Fruit fly (Drosophila melanogaster) whole organism, embryonic: ENCODE results near the gene Atg5.

Experiments
- Asciz ChIP-seq: fragments of 200-800 bp; sonication (Bioruptor generic); optimal IDR thresholded peaks from 2 replicates; lab custom pipeline; 2017; ENCODE audit warnings: missing biosample characterization, mild to moderate bottlenecking, missing genetic modification characterization, missing genetic modification reagents
- CG10431 ChIP-seq: fragments of 200-800 bp; sonication (Bioruptor generic); optimal IDR thresholded peaks from 3 replicates; lab custom pipeline; 2018; ENCODE audit warnings: missing biosample characterization, mild to moderate bottlenecking, missing genetic modification characterization
- CG11085 ChIP-seq: fragments of 200-800 bp; sonication (Bioruptor generic); IDR thresholded peaks from 2 replicates; pipeline ENCODE4 v1.3.6; 2022; ENCODE audit warnings: missing biosample characterization, missing genetic modification characterization
- CG11696 ChIP-seq: fragments of 200-800 bp; sonication (Bioruptor generic); IDR thresholded peaks from 2 replicates; pipeline ENCODE4 v1.3.6; 2022; ENCODE audit warnings: missing biosample characterization, missing genetic modification characterization
- CG14014 ChIP-seq: fragments of 200-800 bp; sonication (Bioruptor generic); IDR thresholded peaks from 2 replicates; pipeline ENCODE4 v1.3.6; 2022; ENCODE audit warnings: missing biosample characterization, missing genetic modification characterization
- CG14965 ChIP-seq: fragments of 200-800 bp; sonication (Bioruptor generic); optimal IDR thresholded peaks from 2 replicates; lab custom pipeline; 2016; ENCODE audit warnings: missing biosample characterization, missing genetic modification characterization, borderline replicate concordance
- CG15514 ChIP-seq: fragments of 200-800 bp; sonication (Bioruptor generic); optimal IDR thresholded peaks from 3 replicates; lab custom pipeline; 2017; ENCODE audit warnings: missing biosample characterization, missing genetic modification characterization, mild to moderate bottlenecking, moderate library complexity, missing genetic modification reagents
- CG16779 ChIP-seq: fragments of 200-800 bp; sonication (Bioruptor generic); IDR thresholded peaks from 2 replicates; pipeline ENCODE4 v1.3.6; 2022; ENCODE audit warnings: missing biosample characterization, missing genetic modification characterization
- CG16863 ChIP-seq: fragments of 200-800 bp; sonication (Bioruptor generic); optimal IDR thresholded peaks from 3 replicates; lab custom pipeline; 2016; ENCODE audit warnings: missing biosample characterization, missing genetic modification characterization
- CG2678 ChIP-seq: fragments of 200-800 bp; sonication (Bioruptor generic); optimal IDR thresholded peaks from 3 replicates; lab custom pipeline; 2019; ENCODE audit warnings: missing biosample characterization, mild to moderate bottlenecking, missing genetic modification characterization, moderate library complexity
- CG2712 ChIP-seq: fragments of 200-800 bp; optimal IDR thresholded peaks from 3 replicates; lab custom pipeline; 2019; ENCODE audit warnings: missing biosample characterization, mild to moderate bottlenecking, missing genetic modification characterization, moderate library complexity
- CG30020 ChIP-seq: fragments of 200-800 bp; optimal IDR thresholded peaks from 2 replicates; lab custom pipeline; 2019; ENCODE audit warnings: missing biosample characterization, mild to moderate bottlenecking, missing genetic modification characterization, moderate library complexity
- CG30403 ChIP-seq: fragments of 200-800 bp; sonication (Bioruptor generic); optimal IDR thresholded peaks from 3 replicates; lab custom pipeline; 2016; ENCODE audit warnings: missing biosample characterization, missing genetic modification characterization
- CG30431 ChIP-seq: fragments of 200-800 bp; sonication (Bioruptor generic); optimal IDR thresholded peaks from 2 replicates; lab custom pipeline; 2017; ENCODE audit warnings: missing biosample characterization, missing genetic modification characterization
- CG3065 ChIP-seq: fragments of 200-800 bp; sonication (Bioruptor generic); optimal IDR thresholded peaks from 2 replicates; lab custom pipeline; 2016; ENCODE audit warnings: missing biosample characterization, missing genetic modification characterization
- CG3726 ChIP-seq: fragments of 200-800 bp; sonication (Bioruptor generic); IDR thresholded peaks from 3 replicates; pipeline ENCODE4, ENCODE4 v1.3.6; 2022; ENCODE audit warnings: missing biosample characterization, missing genetic modification characterization
- CG6254 ChIP-seq: fragments of 200-800 bp; sonication (Bioruptor generic); optimal IDR thresholded peaks from 3 replicates; lab custom pipeline; 2017; ENCODE audit warnings: mild to moderate bottlenecking, missing biosample characterization, missing genetic modification reagents, missing genetic modification characterization
- CG6765 ChIP-seq: fragments of 200-800 bp; sonication (Bioruptor generic); optimal IDR thresholded peaks from 3 replicates; lab custom pipeline; 2017; ENCODE audit warnings: missing biosample characterization, mild to moderate bottlenecking, missing genetic modification characterization
- CG8290 ChIP-seq, 3 experiments: fragments of 200-800 bp; sonication (Bioruptor generic); optimal IDR thresholded peaks; 2 replicates each; lab custom pipeline; 2016 to 2019; ENCODE audit warnings: missing biosample characterization in 3 of 3, missing genetic modification characterization in 3 of 3, mild to moderate bottlenecking in 2 of 3, moderate library complexity in 1 of 3
- CG9609 ChIP-seq: fragments of 200-800 bp; sonication (Bioruptor generic); optimal IDR thresholded peaks from 3 replicates; lab custom pipeline; 2016; ENCODE audit warnings: missing biosample characterization, missing genetic modification characterization
- CTCF ChIP-seq: fragments of 200-800 bp; sonication (Bioruptor generic); optimal IDR thresholded peaks from 2 replicates; lab custom pipeline; 2017; ENCODE audit warnings: missing biosample characterization, mild to moderate bottlenecking, missing genetic modification characterization, moderate library complexity
- E2f2 ChIP-seq: fragments of 200-800 bp; sonication (Bioruptor generic); IDR thresholded peaks from 2 replicates; pipeline ENCODE4 v1.3.6; 2022; ENCODE audit warnings: missing biosample characterization, missing genetic modification characterization
- HLH4C ChIP-seq: fragments of 200-800 bp; sonication (Bioruptor generic); IDR thresholded peaks from 3 replicates; pipeline ENCODE4 v1.3.6; 2022; ENCODE audit warnings: missing biosample characterization, missing genetic modification characterization; ENCODE audit not compliant: partially characterized antibody
- Hand ChIP-seq: fragments of 200-800 bp; sonication (Bioruptor generic); optimal IDR thresholded peaks from 2 replicates; lab custom pipeline; 2017; ENCODE audit warnings: mild to moderate bottlenecking, missing biosample characterization, missing genetic modification reagents, missing genetic modification characterization
- Hey ChIP-seq: fragments of 200-800 bp; sonication (Bioruptor generic); optimal IDR thresholded peaks from 3 replicates; lab custom pipeline; 2018; ENCODE audit warnings: missing biosample characterization, mild to moderate bottlenecking, missing genetic modification characterization
- HmgZ ChIP-seq: fragments of 200-800 bp; sonication (Bioruptor generic); optimal IDR thresholded peaks from 2 replicates; lab custom pipeline; 2018; ENCODE audit warnings: missing biosample characterization, mild to moderate bottlenecking, missing genetic modification characterization
- Hsf ChIP-seq: fragments of 200-800 bp; sonication (Bioruptor generic); optimal IDR thresholded peaks from 3 replicates; lab custom pipeline; 2016; ENCODE audit warnings: missing biosample characterization, missing genetic modification characterization
- MBD-R2 ChIP-seq: fragments of 200-800 bp; sonication (Bioruptor generic); IDR thresholded peaks from 2 replicates; pipeline ENCODE4 v1.3.6; 2022; ENCODE audit warnings: missing biosample characterization, missing genetic modification characterization
- NK7.1 ChIP-seq: fragments of 200-800 bp; sonication (Bioruptor generic); optimal IDR thresholded peaks from 3 replicates; lab custom pipeline; 2016; ENCODE audit warnings: missing biosample characterization, missing genetic modification characterization
- Rfx ChIP-seq: fragments of 200-800 bp; sonication (Bioruptor generic); IDR thresholded peaks from 2 replicates; pipeline ENCODE4 v1.3.6; 2022; ENCODE audit warnings: missing biosample characterization, missing genetic modification characterization
- Trl ChIP-seq, 3 experiments: fragments of >200 bp in 2 of 3; fragments of 200-800 bp in 1 of 3; sonication (Bioruptor generic) in 1 of 3; optimal IDR thresholded peaks; 2 replicates in 1 of 3; 3 replicates in 2 of 3; lab custom pipeline; 2016 to 2017; ENCODE audit warnings: missing biosample characterization in 1 of 3, missing genetic modification characterization in 1 of 3
- al ChIP-seq: fragments of 200-800 bp; sonication (Bioruptor generic); IDR thresholded peaks from 2 replicates; pipeline ENCODE4 v1.3.6; 2022; ENCODE audit warnings: missing biosample characterization, missing genetic modification characterization
- aop ChIP-seq: fragments of 200-800 bp; sonication (Bioruptor generic); IDR thresholded peaks from 2 replicates; pipeline ENCODE4 v1.3.6; 2022; ENCODE audit warnings: missing biosample characterization, missing genetic modification characterization
- ato ChIP-seq: fragments of 200-800 bp; sonication (Bioruptor generic); IDR thresholded peaks from 2 replicates; pipeline ENCODE4 v1.3.6; 2022; ENCODE audit warnings: missing biosample characterization, missing genetic modification characterization; ENCODE audit not compliant: partially characterized antibody
- ewg ChIP-seq: fragments of 200-800 bp; sonication (Bioruptor generic); optimal IDR thresholded peaks from 3 replicates; lab custom pipeline; 2017; ENCODE audit warnings: mild to moderate bottlenecking, missing biosample characterization, missing genetic modification reagents, missing genetic modification characterization
- grau ChIP-seq: fragments of 200-800 bp; optimal IDR thresholded peaks from 3 replicates; lab custom pipeline; 2019; ENCODE audit warnings: missing biosample characterization, mild to moderate bottlenecking, missing genetic modification characterization, moderate library complexity
- insv ChIP-seq, 2 experiments: fragments of 200-800 bp; sonication (Bioruptor generic); optimal IDR thresholded peaks; 3 replicates each; lab custom pipeline; 2016 to 2018; ENCODE audit warnings: missing biosample characterization in 2 of 2, missing genetic modification characterization in 2 of 2
- inv ChIP-seq: fragments of 200-800 bp; sonication (Bioruptor generic); IDR thresholded peaks from 2 replicates; pipeline ENCODE4 v1.3.6; 2022; ENCODE audit warnings: missing biosample characterization, missing genetic modification characterization; ENCODE audit not compliant: partially characterized antibody
- lbe ChIP-seq: fragments of 200-800 bp; sonication (Bioruptor generic); optimal IDR thresholded peaks from 2 replicates; lab custom pipeline; 2016; ENCODE audit warnings: missing biosample characterization, mild to moderate bottlenecking, missing genetic modification characterization
- p53 ChIP-seq: fragments of 200-800 bp; sonication (Bioruptor generic); optimal IDR thresholded peaks from 2 replicates; lab custom pipeline; 2016; ENCODE audit warnings: missing biosample characterization, missing genetic modification characterization
- psq ChIP-seq: fragments of 200-800 bp; sonication (Bioruptor generic); optimal IDR thresholded peaks from 2 replicates; lab custom pipeline; 2017; ENCODE audit warnings: missing biosample characterization, missing genetic modification characterization
- pum ChIP-seq: fragments of 200-800 bp; sonication (Bioruptor generic); optimal IDR thresholded peaks from 2 replicates; lab custom pipeline; 2016; ENCODE audit warnings: missing biosample characterization, missing genetic modification characterization
- sd ChIP-seq: fragments of 200-800 bp; sonication (Bioruptor generic); optimal IDR thresholded peaks from 3 replicates; lab custom pipeline; 2018; ENCODE audit warnings: missing biosample characterization, mild to moderate bottlenecking, missing genetic modification characterization, moderate library complexity
- tio ChIP-seq: fragments of 200-800 bp; sonication (Bioruptor generic); optimal IDR thresholded peaks from 2 replicates; lab custom pipeline; 2017; ENCODE audit warnings: missing biosample characterization, missing genetic modification characterization, inconsistent platforms
- trh ChIP-seq: fragments of 200-800 bp; sonication (Bioruptor generic); optimal IDR thresholded peaks from 2 replicates; lab custom pipeline; 2016; ENCODE audit warnings: missing biosample characterization, missing genetic modification characterization
- ttk ChIP-seq: fragments of 200-800 bp; sonication (Bioruptor generic); IDR thresholded peaks from 2 replicates; pipeline ENCODE4 v2.1.2; 2022; ENCODE audit warnings: missing biosample characterization, missing genetic modification characterization
- unpg ChIP-seq: fragments of 200-800 bp; sonication (Bioruptor generic); optimal IDR thresholded peaks from 3 replicates; lab custom pipeline; 2018; ENCODE audit warnings: missing biosample characterization, mild to moderate bottlenecking, missing genetic modification characterization, moderate library complexity
- vfl ChIP-seq: fragments of 200-800 bp; sonication (Bioruptor generic); optimal IDR thresholded peaks from 2 replicates; lab custom pipeline; 2016; ENCODE audit warnings: missing biosample characterization, missing genetic modification characterization
- zf30C ChIP-seq: fragments of 200-800 bp; sonication (Bioruptor generic); optimal IDR thresholded peaks from 3 replicates; lab custom pipeline; 2018; ENCODE audit warnings: missing biosample characterization, mild to moderate bottlenecking, missing genetic modification characterization

Atg5 gene

dm6 chrX:7323649-7324511 is at the start of gene Atg5, which contains the start of gene Dok (continued):
- TF ChIP-seq sd (tag; lab: Kevin White, UChicago) (no peak), CG30403 (GFP tag; lab: Kevin White, UChicago) (peak; percentile 52), HmgZ (tag; lab: Kevin White, UChicago) (peak; percentile 6), E2f2 (GFP tag; lab: Robert Waterston, UW) (peak; percentile 32; the same call in 1 of the 2 replicates), MBD-R2 (GFP tag; lab: Robert Waterston, UW) (peak; percentile 63), CG11696 (no peak), CG15514 (GFP tag; lab: Kevin White, UChicago) (peak; percentile 43), CG2712 (tag; lab: Kevin White, UChicago) (peak; percentile 49), tio (no peak), CG3726 (no peak), pum (GFP tag; lab: Kevin White, UChicago) (no peak), CG30431 (no peak), al (GFP tag; lab: Robert Waterston, UW) (no peak), unpg (GFP tag; lab: Kevin White, UChicago) (no peak), ttk (GFP tag; lab: Robert Waterston, UW) (no peak), HLH4C (GFP tag; lab: Robert Waterston, UW) (peak; percentile 64), CG10431 (GFP tag; lab: Kevin White, UChicago) (no peak), psq (GFP tag; lab: Kevin White, UChicago) (no peak), trh (GFP tag; lab: Kevin White, UChicago) (no peak), CG30020 (tag; lab: Kevin White, UChicago) (peak; percentile 2), Hey (tag; lab: Kevin White, UChicago) (no peak), CG14014 (no peak), CG9609 (peak; percentile 33), insv (GFP tag; optimal IDR thresholded peaks at IDR 0.05; lab: Kevin White, UChicago) (no peak), CG6765 (GFP tag; lab: Kevin White, UChicago) (no peak), CG11085 (GFP tag; lab: Robert Waterston, UW) (no peak), zf30C (GFP tag; lab: Kevin White, UChicago) (no peak), CG16863 (GFP tag; lab: Kevin White, UChicago) (no peak), Trl (optimal IDR thresholded peaks at IDR 0.05; lab: Kevin White, UChicago) (no peak), Trl (GFP tag; optimal IDR thresholded peaks at IDR 0.05; lab: Kevin White, UChicago) (no peak), lbe (GFP tag; lab: Kevin White, UChicago) (no peak), ewg (peak; percentile 14), CG14965 (GFP tag; lab: Kevin White, UChicago) (no peak), aop (GFP tag; lab: Robert Waterston, UW) (no peak), ato (peak; percentile 44), CG16779 (no peak), inv (peak; percentile 56; the same call in 1 of the 2 replicates), vfl (GFP tag; lab: Kevin White, UChicago) (no peak), Hsf (GFP tag; lab: Kevin White, UChicago) (no peak), CG2678 (tag; lab: Kevin White, UChicago) (peak; percentile 20), NK7.1 (GFP tag; lab: Kevin White, UChicago) (no peak), Hand (GFP tag; lab: Kevin White, UChicago) (no peak), CG6254 (GFP tag; lab: Kevin White, UChicago) (no peak), CG3065 (no peak), CG8290 (GFP tag; optimal IDR thresholded peaks at IDR 0.05; lab: Kevin White, UChicago) (no peak), CG8290 (tag; optimal IDR thresholded peaks at IDR 0.05; lab: Kevin White, UChicago) (peak in 1 of 2 experiments; percentile 70), grau (tag; lab: Kevin White, UChicago) (peak; percentile 23), p53 (GFP tag; lab: Kevin White, UChicago) (no peak), Rfx (GFP tag; lab: Robert Waterston, UW) (peak; percentile 64; the same call in 1 of the 2 replicates), Asciz (peak; percentile 38), CTCF (GFP tag; lab: Kevin White, UChicago) (no peak)
